Fruit fly (Drosophila melanogaster) whole organism, embryonic: ENCODE data around the gene MED27.
A peak's percentile ranks its signal among the peaks of the same experiment; 100 is the strongest.

ENCODE experiments used
- CG11456 ChIP-seq: fragments of 200-800 bp; sonication (Bioruptor generic); IDR thresholded peaks from 3 replicates; pipeline ENCODE4 v1.3.6; 2022; ENCODE audit warnings: missing biosample characterization, missing genetic modification characterization
- CG12942 ChIP-seq: fragments of 200-800 bp; sonication (Bioruptor generic); optimal IDR thresholded peaks from 3 replicates; lab custom pipeline; 2016; ENCODE audit warnings: missing biosample characterization, missing genetic modification characterization
- CG13775 ChIP-seq: fragments of 200-800 bp; sonication (Bioruptor generic); optimal IDR thresholded peaks from 3 replicates; lab custom pipeline; 2017; ENCODE audit warnings: missing biosample characterization, mild to moderate bottlenecking, missing genetic modification characterization
- CG1602 ChIP-seq: fragments of 200-800 bp; sonication (Bioruptor generic); optimal IDR thresholded peaks from 3 replicates; lab custom pipeline; 2016; ENCODE audit warnings: missing biosample characterization, missing genetic modification characterization
- CG17385 ChIP-seq: fragments of 200-800 bp; sonication (Bioruptor generic); optimal IDR thresholded peaks from 3 replicates; lab custom pipeline; 2018; ENCODE audit warnings: missing biosample characterization, mild to moderate bottlenecking, missing genetic modification characterization
- CG18262 ChIP-seq: fragments of 200-800 bp; optimal IDR thresholded peaks from 3 replicates; lab custom pipeline; 2019; ENCODE audit warnings: missing biosample characterization, mild to moderate bottlenecking, missing genetic modification characterization, moderate library complexity
- CG2199 ChIP-seq: fragments of 200-800 bp; sonication (Bioruptor generic); IDR thresholded peaks from 3 replicates; pipeline ENCODE4 v1.3.6; 2022; ENCODE audit warnings: missing biosample characterization, missing genetic modification characterization
- CG3281 ChIP-seq: fragments of 200-800 bp; sonication (Bioruptor generic); optimal IDR thresholded peaks from 3 replicates; lab custom pipeline; 2017; ENCODE audit warnings: missing biosample characterization, mild to moderate bottlenecking, missing genetic modification characterization
- CG3726 ChIP-seq: fragments of 200-800 bp; sonication (Bioruptor generic); IDR thresholded peaks from 3 replicates; pipeline ENCODE4, ENCODE4 v1.3.6; 2022; ENCODE audit warnings: missing biosample characterization, missing genetic modification characterization
- CG4820 ChIP-seq: fragments of 200-800 bp; sonication (Bioruptor generic); optimal IDR thresholded peaks from 3 replicates; lab custom pipeline; 2016; ENCODE audit warnings: missing biosample characterization, missing genetic modification characterization
- CG5245 ChIP-seq: fragments of 200-800 bp; sonication (Bioruptor generic); optimal IDR thresholded peaks from 3 replicates; lab custom pipeline; 2016; ENCODE audit warnings: missing biosample characterization, missing genetic modification characterization
- CG7987 ChIP-seq: fragments of 200-800 bp; sonication (Bioruptor generic); optimal IDR thresholded peaks from 2 replicates; lab custom pipeline; 2018; ENCODE audit warnings: missing biosample characterization, mild to moderate bottlenecking, missing genetic modification characterization, moderate library complexity
- CG9932 ChIP-seq: fragments of 200-800 bp; sonication (Bioruptor generic); IDR thresholded peaks from 2 replicates; pipeline ENCODE4 v1.3.6; 2022; ENCODE audit warnings: missing biosample characterization, missing genetic modification characterization
- D ChIP-seq, 2 experiments: fragments of 200-800 bp in 1 of 2; fragments of >200 bp in 1 of 2; sonication (Bioruptor generic) in 1 of 2; optimal IDR thresholded peaks; 2 replicates in 1 of 2; 3 replicates in 1 of 2; lab custom pipeline; 2017; ENCODE audit warnings: mild to moderate bottlenecking in 1 of 2, missing biosample characterization in 1 of 2, missing genetic modification characterization in 1 of 2, missing genetic modification reagents in 1 of 2
- Dek ChIP-seq: fragments of 200-800 bp; sonication (Bioruptor generic); optimal IDR thresholded peaks from 3 replicates; lab custom pipeline; 2019; ENCODE audit warnings: missing biosample characterization, mild to moderate bottlenecking, missing genetic modification characterization, moderate library complexity
- Gsc ChIP-seq: fragments of 200-800 bp; sonication (Bioruptor generic); IDR thresholded peaks from 2 replicates; pipeline ENCODE4 v1.3.6; 2022; ENCODE audit warnings: missing biosample characterization, missing genetic modification characterization
- H2.0 ChIP-seq: fragments of 200-800 bp; sonication (Bioruptor generic); IDR thresholded peaks from 2 replicates; pipeline ENCODE4 v1.3.6; 2022; ENCODE audit warnings: missing biosample characterization, missing genetic modification characterization
- HLH4C ChIP-seq: fragments of 200-800 bp; sonication (Bioruptor generic); IDR thresholded peaks from 3 replicates; pipeline ENCODE4 v1.3.6; 2022; ENCODE audit warnings: missing biosample characterization, missing genetic modification characterization; ENCODE audit not compliant: partially characterized antibody
- Hr3 ChIP-seq: fragments of 200-800 bp; sonication (Bioruptor generic); optimal IDR thresholded peaks from 3 replicates; lab custom pipeline; 2016; ENCODE audit warnings: missing biosample characterization, missing genetic modification characterization
- Jarid2 ChIP-seq: fragments of 200-800 bp; sonication (Bioruptor generic); optimal IDR thresholded peaks from 3 replicates; lab custom pipeline; 2017; ENCODE audit warnings: mild to moderate bottlenecking, missing biosample characterization, missing genetic modification reagents, missing genetic modification characterization
- Lhr ChIP-seq: fragments of 200-800 bp; sonication (Bioruptor generic); optimal IDR thresholded peaks from 3 replicates; lab custom pipeline; 2017; ENCODE audit warnings: mild to moderate bottlenecking, missing biosample characterization, missing genetic modification reagents, missing genetic modification characterization
- Max ChIP-seq: fragments of 200-800 bp; sonication (Bioruptor generic); optimal IDR thresholded peaks from 2 replicates; lab custom pipeline; 2016; ENCODE audit warnings: missing biosample characterization, mild to moderate bottlenecking, missing genetic modification characterization
- Med ChIP-seq: fragments of 200-800 bp; sonication (Bioruptor generic); peaks from one replicate; lab custom pipeline; 2016; ENCODE audit warnings: missing biosample characterization, missing genetic modification characterization, mild to moderate bottlenecking, inconsistent platforms, moderate library complexity
- Mrtf ChIP-seq: fragments of 200-800 bp; sonication (Bioruptor generic); IDR thresholded peaks from 3 replicates; pipeline ENCODE4 v1.3.6; 2022; ENCODE audit warnings: missing biosample characterization, missing genetic modification characterization
- Oli ChIP-seq: fragments of 200-800 bp; sonication (Bioruptor generic); optimal IDR thresholded peaks from 2 replicates; lab custom pipeline; 2018; ENCODE audit warnings: missing biosample characterization, mild to moderate bottlenecking, missing genetic modification characterization, moderate library complexity
- Pdp1 ChIP-seq, 2 experiments: fragments of 200-800 bp; sonication (Bioruptor generic); optimal IDR thresholded peaks; 3 replicates each; lab custom pipeline; 2016; ENCODE audit warnings: missing biosample characterization in 2 of 2, missing genetic modification characterization in 2 of 2, mild to moderate bottlenecking in 1 of 2, moderate library complexity in 1 of 2
- az2 ChIP-seq: fragments of 200-800 bp; sonication (Bioruptor generic); optimal IDR thresholded peaks from 3 replicates; lab custom pipeline; 2016; ENCODE audit warnings: missing biosample characterization, missing genetic modification characterization
- chif ChIP-seq, 2 experiments: fragments of 200-800 bp; sonication (Bioruptor generic); optimal IDR thresholded peaks; 3 replicates each; lab custom pipeline; 2016; ENCODE audit warnings: missing biosample characterization in 2 of 2, missing genetic modification characterization in 2 of 2
- crol ChIP-seq: fragments of 200-800 bp; sonication (Bioruptor generic); IDR thresholded peaks from 2 replicates; pipeline ENCODE4 v1.3.6; 2022; ENCODE audit warnings: missing biosample characterization, missing genetic modification characterization
- dpn ChIP-seq, 2 experiments: fragments of 200-800 bp; sonication (Bioruptor generic); optimal IDR thresholded peaks; 3 replicates each; lab custom pipeline; 2016; ENCODE audit warnings: missing biosample characterization in 2 of 2, missing genetic modification characterization in 2 of 2
- dysf ChIP-seq: fragments of 200-800 bp; sonication (Bioruptor generic); IDR thresholded peaks from 3 replicates; pipeline ENCODE4 v1.3.6; 2022; ENCODE audit warnings: missing biosample characterization, missing genetic modification characterization
- exex ChIP-seq: fragments of 200-800 bp; sonication (Bioruptor generic); optimal IDR thresholded peaks from 4 replicates; lab custom pipeline; 2018; ENCODE audit warnings: missing biosample characterization, mild to moderate bottlenecking, missing genetic modification characterization, moderate library complexity
- fd102C ChIP-seq: fragments of 200-800 bp; sonication (Bioruptor generic); optimal IDR thresholded peaks from 2 replicates; lab custom pipeline; 2018; ENCODE audit warnings: missing biosample characterization, mild to moderate bottlenecking, missing genetic modification characterization, moderate library complexity
- gcm ChIP-seq: fragments of 200-800 bp; sonication (Bioruptor generic); optimal IDR thresholded peaks from 2 replicates; lab custom pipeline; 2019; ENCODE audit warnings: missing biosample characterization, mild to moderate bottlenecking, missing genetic modification characterization, moderate library complexity
- grau ChIP-seq: fragments of 200-800 bp; optimal IDR thresholded peaks from 3 replicates; lab custom pipeline; 2019; ENCODE audit warnings: missing biosample characterization, mild to moderate bottlenecking, missing genetic modification characterization, moderate library complexity
- lola ChIP-seq, 3 experiments: fragments of >200 bp in 2 of 3; fragments of 200-800 bp in 1 of 3; sonication (Bioruptor generic) in 1 of 3; optimal IDR thresholded peaks; 2 replicates each; lab custom pipeline; 2017 to 2019; ENCODE audit warnings: missing biosample characterization in 3 of 3, missing genetic modification characterization in 3 of 3, mild to moderate bottlenecking in 1 of 3, moderate library complexity in 1 of 3
- mirr ChIP-seq: fragments of 200-800 bp; sonication (Bioruptor generic); optimal IDR thresholded peaks from 3 replicates; lab custom pipeline; 2018; ENCODE audit warnings: missing biosample characterization, mild to moderate bottlenecking, missing genetic modification characterization
- nmo ChIP-seq: fragments of 200-800 bp; sonication (Bioruptor generic); optimal IDR thresholded peaks from 2 replicates; lab custom pipeline; 2018; ENCODE audit warnings: missing biosample characterization, mild to moderate bottlenecking, missing genetic modification characterization, moderate library complexity
- nom ChIP-seq: fragments of 200-800 bp; sonication (Bioruptor generic); optimal IDR thresholded peaks from 2 replicates; lab custom pipeline; 2017; ENCODE audit warnings: missing biosample characterization, missing genetic modification characterization, mild to moderate bottlenecking, moderate library complexity, missing genetic modification reagents
- peb ChIP-seq: fragments of 200-800 bp; sonication (Bioruptor generic); IDR thresholded peaks from 2 replicates; pipeline ENCODE4 v1.3.6; 2022; ENCODE audit warnings: missing biosample characterization, missing genetic modification characterization
- ranshi ChIP-seq: fragments of 200-800 bp; sonication (Bioruptor generic); IDR thresholded peaks from 2 replicates; pipeline ENCODE4 v1.3.6; 2022; ENCODE audit warnings: missing biosample characterization, missing genetic modification characterization
- stc ChIP-seq: fragments of 200-800 bp; sonication (Bioruptor generic); IDR thresholded peaks from 2 replicates; pipeline ENCODE4 v1.3.6; 2022; ENCODE audit warnings: missing biosample characterization, missing genetic modification characterization
- tgo ChIP-seq: fragments of 200-800 bp; sonication (Bioruptor generic); IDR thresholded peaks from 3 replicates; pipeline ENCODE4 v1.3.6; 2022; ENCODE audit warnings: missing biosample characterization, missing genetic modification characterization
- tio ChIP-seq: fragments of 200-800 bp; sonication (Bioruptor generic); optimal IDR thresholded peaks from 2 replicates; lab custom pipeline; 2017; ENCODE audit warnings: missing biosample characterization, missing genetic modification characterization, inconsistent platforms
- tup ChIP-seq: fragments of 200-800 bp; sonication (Bioruptor generic); optimal IDR thresholded peaks from 2 replicates; lab custom pipeline; 2016; ENCODE audit warnings: missing biosample characterization, mild to moderate bottlenecking, missing genetic modification characterization, moderate library complexity
- twi ChIP-seq: fragments of 200-800 bp; optimal IDR thresholded peaks from 2 replicates; lab custom pipeline; 2019; ENCODE audit warnings: missing biosample characterization, mild to moderate bottlenecking, missing genetic modification characterization, moderate library complexity
- vvl ChIP-seq: fragments of 200-800 bp; sonication (Bioruptor generic); IDR thresholded peaks from 2 replicates; pipeline ENCODE4 v1.3.6; 2022; ENCODE audit warnings: missing biosample characterization, missing genetic modification characterization

MED27 gene

dm6 chr3R:5682921-5683748, 28.2 kb downstream of the MED27 start (continued):
- no peak for TF ChIP-seq HLH4C (GFP tag; lab: Robert Waterston, UW)
- TF ChIP-seq lola (GFP tag; optimal IDR thresholded peaks at IDR 0.05; lab: Kevin White, UChicago): peak in 1 of 3 experiments; percentile 75
- peak; percentile 56 for TF ChIP-seq CG5245
- no peak for TF ChIP-seq exex
- TF ChIP-seq Jarid2 (GFP tag; lab: Kevin White, UChicago): no peak
- peak; percentile 44 for TF ChIP-seq CG4820 (GFP tag; lab: Kevin White, UChicago)
- peak; percentile 61; the same call in 2 of the 3 replicates for TF ChIP-seq dysf (GFP tag; lab: Robert Waterston, UW)
- TF ChIP-seq CG13775: peak; percentile 13
- TF ChIP-seq vvl (GFP tag; lab: Robert Waterston, UW): peak; percentile 59
- 0 out of 2 replicates have a peak, but pooled peaks have one; percentile 10 for TF ChIP-seq stc (GFP tag; lab: Robert Waterston, UW)
- TF ChIP-seq tup (GFP tag; lab: Kevin White, UChicago): no peak
- TF ChIP-seq ranshi (GFP tag; lab: Robert Waterston, UW): 0 out of 2 replicates have a peak, but pooled peaks have one; percentile 14
- TF ChIP-seq CG3726 (GFP tag; lab: Robert Waterston, UW): no peak
- TF ChIP-seq peb: 0 out of 2 replicates have a peak, but pooled peaks have one; percentile 21
- TF ChIP-seq mirr (GFP tag; lab: Kevin White, UChicago): no peak
- peak; percentile 35; the same call in 1 of the 2 replicates for TF ChIP-seq H2.0 (GFP tag; lab: Robert Waterston, UW)
- peak; percentile 69 for TF ChIP-seq Oli (tag; lab: Kevin White, UChicago)
- no peak for TF ChIP-seq tio
- peak; percentile 81 for TF ChIP-seq Med
- TF ChIP-seq CG2199 (GFP tag; lab: Robert Waterston, UW): no peak
- TF ChIP-seq Max (GFP tag; lab: Kevin White, UChicago): peak; percentile 23
- no peak for TF ChIP-seq CG9932 (GFP tag; lab: Robert Waterston, UW)
- TF ChIP-seq CG18262 (tag; lab: Kevin White, UChicago): peak; percentile 84
- no peak for TF ChIP-seq fd102C (GFP tag; lab: Kevin White, UChicago)
- TF ChIP-seq chif (GFP tag; optimal IDR thresholded peaks at IDR 0.05; lab: Kevin White, UChicago): peak; percentile 13 to 60
- peak; percentile 58 for TF ChIP-seq CG17385 (GFP tag; lab: Kevin White, UChicago)
- TF ChIP-seq crol (GFP tag; lab: Robert Waterston, UW): peak; percentile 92
- peak; percentile 9 for TF ChIP-seq CG12942 (GFP tag; lab: Kevin White, UChicago)
- peak; percentile 14 for TF ChIP-seq twi (tag; lab: Kevin White, UChicago)
- no peak for TF ChIP-seq CG11456 (GFP tag; lab: Robert Waterston, UW)
- TF ChIP-seq Lhr: peak; percentile 2
- peak; percentile 73 for TF ChIP-seq nmo
- TF ChIP-seq CG3281 (GFP tag; lab: Kevin White, UChicago): peak; percentile 3
- no peak for TF ChIP-seq D (optimal IDR thresholded peaks at IDR 0.05; lab: Kevin White, UChicago)
- TF ChIP-seq D (GFP tag; optimal IDR thresholded peaks at IDR 0.05; lab: Kevin White, UChicago): peak; percentile 51
- TF ChIP-seq Gsc (GFP tag; lab: Robert Waterston, UW): no peak
- TF ChIP-seq gcm (GFP tag; lab: Kevin White, UChicago): peak; percentile 52
- peak in 1 of 2 experiments; percentile 35 for TF ChIP-seq Pdp1 (GFP tag; optimal IDR thresholded peaks at IDR 0.05; lab: Kevin White, UChicago)
- TF ChIP-seq Dek (tag; lab: Kevin White, UChicago): peak; percentile 18
- TF ChIP-seq Hr3: peak; percentile 32
- TF ChIP-seq CG7987 (GFP tag; lab: Kevin White, UChicago): no peak
- peak; percentile 70 for TF ChIP-seq az2
- TF ChIP-seq nom: no peak
- peak; percentile 28 for TF ChIP-seq CG1602
- peak; percentile 36; the same call in 2 of the 3 replicates for TF ChIP-seq tgo (GFP tag; lab: Robert Waterston, UW)
- TF ChIP-seq Mrtf (GFP tag; lab: Robert Waterston, UW): peak; percentile 30; the same call in 2 of the 3 replicates
- peak; percentile 2 to 39 for TF ChIP-seq dpn (GFP tag; optimal IDR thresholded peaks at IDR 0.05; lab: Kevin White, UChicago)
- peak; percentile 98 for TF ChIP-seq grau (tag; lab: Kevin White, UChicago)
